Fruit fly (Drosophila melanogaster) whole organism, embryonic: ENCODE results near the gene CG18265.
A peak's percentile ranks its signal among the peaks of the same experiment; 100 is the strongest.

Experiments used
- Atf3 ChIP-seq: fragments of 200-800 bp; sonication (Bioruptor generic); optimal IDR thresholded peaks from 3 replicates; lab custom pipeline; 2016; ENCODE audit warnings: missing biosample characterization, missing genetic modification characterization
- Awh ChIP-seq: fragments of 200-800 bp; sonication (Bioruptor generic); IDR thresholded peaks from 2 replicates; pipeline ENCODE4, ENCODE4 v1.3.6; 2022; ENCODE audit warnings: missing biosample characterization, missing genetic modification characterization
- Bdp1 ChIP-seq: fragments of 200-800 bp; sonication (Bioruptor generic); optimal IDR thresholded peaks from 3 replicates; lab custom pipeline; 2016; ENCODE audit warnings: missing biosample characterization, missing genetic modification characterization
- Bgb ChIP-seq: fragments of 200-800 bp; sonication (Bioruptor generic); IDR thresholded peaks from 2 replicates; pipeline ENCODE4 v1.3.6; 2022; ENCODE audit warnings: missing biosample characterization, missing genetic modification characterization; ENCODE audit not compliant: partially characterized antibody
- CG11456 ChIP-seq: fragments of 200-800 bp; sonication (Bioruptor generic); IDR thresholded peaks from 3 replicates; pipeline ENCODE4 v1.3.6; 2022; ENCODE audit warnings: missing biosample characterization, missing genetic modification characterization
- CG11723 ChIP-seq: fragments of 200-800 bp; sonication (Bioruptor generic); optimal IDR thresholded peaks from 2 replicates; lab custom pipeline; 2017; ENCODE audit warnings: missing biosample characterization, mild to moderate bottlenecking, missing genetic modification characterization
- CG12219 ChIP-seq: fragments of 200-800 bp; sonication (Bioruptor generic); optimal IDR thresholded peaks from 3 replicates; lab custom pipeline; 2018; ENCODE audit warnings: missing biosample characterization, mild to moderate bottlenecking, missing genetic modification characterization
- CG12391 ChIP-seq: fragments of 200-800 bp; sonication (Bioruptor generic); optimal IDR thresholded peaks from 3 replicates; lab custom pipeline; 2018; ENCODE audit warnings: missing biosample characterization, mild to moderate bottlenecking, missing genetic modification characterization, moderate library complexity
- CG12744 ChIP-seq: fragments of 200-800 bp; sonication (Bioruptor generic); optimal IDR thresholded peaks from 2 replicates; lab custom pipeline; 2016; ENCODE audit warnings: missing biosample characterization, missing genetic modification characterization
- CG13624 ChIP-seq: fragments of 200-800 bp; sonication (Bioruptor generic); optimal IDR thresholded peaks from 2 replicates; lab custom pipeline; 2016; ENCODE audit warnings: missing biosample characterization, missing genetic modification characterization
- CG15514 ChIP-seq: fragments of 200-800 bp; sonication (Bioruptor generic); optimal IDR thresholded peaks from 3 replicates; lab custom pipeline; 2017; ENCODE audit warnings: missing biosample characterization, missing genetic modification characterization, mild to moderate bottlenecking, moderate library complexity, missing genetic modification reagents
- CG1602 ChIP-seq: fragments of 200-800 bp; sonication (Bioruptor generic); optimal IDR thresholded peaks from 3 replicates; lab custom pipeline; 2016; ENCODE audit warnings: missing biosample characterization, missing genetic modification characterization
- CG17361 ChIP-seq: fragments of 200-800 bp; sonication (Bioruptor generic); IDR thresholded peaks from 3 replicates; pipeline ENCODE4 v1.3.6; 2022; ENCODE audit warnings: missing biosample characterization, missing genetic modification characterization
- CG2712 ChIP-seq: fragments of 200-800 bp; optimal IDR thresholded peaks from 3 replicates; lab custom pipeline; 2019; ENCODE audit warnings: missing biosample characterization, mild to moderate bottlenecking, missing genetic modification characterization, moderate library complexity
- CG31365 ChIP-seq: fragments of 200-800 bp; sonication (Bioruptor generic); optimal IDR thresholded peaks from 2 replicates; lab custom pipeline; 2018; ENCODE audit warnings: missing biosample characterization, mild to moderate bottlenecking, missing genetic modification characterization
- CG3163 ChIP-seq: fragments of 200-800 bp; sonication (Bioruptor generic); optimal IDR thresholded peaks from 3 replicates; lab custom pipeline; 2016; ENCODE audit warnings: missing biosample characterization, missing genetic modification characterization
- CG34224 ChIP-seq: fragments of 200-800 bp; sonication (Bioruptor generic); IDR thresholded peaks from 3 replicates; pipeline ENCODE4 v1.3.6; 2022; ENCODE audit warnings: missing biosample characterization, missing genetic modification characterization; ENCODE audit not compliant: partially characterized antibody
- CG8478 ChIP-seq: fragments of >200 bp; optimal IDR thresholded peaks from 2 replicates; lab custom pipeline; 2018
- CHES-1-like ChIP-seq: fragments of 200-800 bp; sonication (Bioruptor generic); optimal IDR thresholded peaks from 2 replicates; lab custom pipeline; 2016; ENCODE audit warnings: missing biosample characterization, missing genetic modification characterization
- CkIIα-i1 ChIP-seq: fragments of 200-800 bp; sonication (Bioruptor generic); IDR thresholded peaks from 2 replicates; pipeline ENCODE4 v1.3.6; 2022; ENCODE audit warnings: missing biosample characterization, missing genetic modification characterization
- Dll ChIP-seq: fragments of 200-800 bp; sonication (Bioruptor generic); IDR thresholded peaks from 4 replicates; pipeline ENCODE4 v1.3.6; 2022; ENCODE audit warnings: missing biosample characterization, missing genetic modification characterization; ENCODE audit not compliant: partially characterized antibody
- Doc3 ChIP-seq: fragments of 200-800 bp; sonication (Bioruptor generic); IDR thresholded peaks from 3 replicates; pipeline ENCODE4 v1.3.6; 2022; ENCODE audit warnings: missing biosample characterization, missing genetic modification characterization; ENCODE audit not compliant: partially characterized antibody
- Gsc ChIP-seq: fragments of 200-800 bp; sonication (Bioruptor generic); IDR thresholded peaks from 2 replicates; pipeline ENCODE4 v1.3.6; 2022; ENCODE audit warnings: missing biosample characterization, missing genetic modification characterization
- Hand ChIP-seq: fragments of 200-800 bp; sonication (Bioruptor generic); optimal IDR thresholded peaks from 2 replicates; lab custom pipeline; 2017; ENCODE audit warnings: mild to moderate bottlenecking, missing biosample characterization, missing genetic modification reagents, missing genetic modification characterization
- Hr78 ChIP-seq, 2 experiments: fragments of 200-800 bp in 1 of 2; fragments of >200 bp in 1 of 2; sonication (Bioruptor generic) in 1 of 2; optimal IDR thresholded peaks; 2 replicates each; lab custom pipeline; 2017 to 2019; ENCODE audit warnings: missing biosample characterization in 2 of 2, missing genetic modification characterization in 2 of 2, mild to moderate bottlenecking in 1 of 2, moderate library complexity in 1 of 2
- Max ChIP-seq: fragments of 200-800 bp; sonication (Bioruptor generic); optimal IDR thresholded peaks from 2 replicates; lab custom pipeline; 2016; ENCODE audit warnings: missing biosample characterization, mild to moderate bottlenecking, missing genetic modification characterization
- Side ChIP-seq: fragments of 200-800 bp; sonication (Bioruptor generic); optimal IDR thresholded peaks from 2 replicates; lab custom pipeline; 2016; ENCODE audit warnings: missing biosample characterization, missing genetic modification characterization
- Sry-δ ChIP-seq: fragments of 200-800 bp; sonication (Bioruptor generic); optimal IDR thresholded peaks from 2 replicates; lab custom pipeline; 2016; ENCODE audit warnings: missing biosample characterization, missing genetic modification characterization
- Stat92E ChIP-seq, 3 experiments: fragments of >200 bp in 2 of 3; fragments of 200-800 bp in 1 of 3; sonication (Bioruptor generic) in 1 of 3; optimal IDR thresholded peaks; 2 replicates each; lab custom pipeline; 2017 to 2019; ENCODE audit warnings: missing biosample characterization in 3 of 3, missing genetic modification characterization in 3 of 3, mild to moderate bottlenecking in 1 of 3, moderate library complexity in 1 of 3
- ab ChIP-seq: fragments of 200-800 bp; sonication (Bioruptor generic); optimal IDR thresholded peaks from 2 replicates; lab custom pipeline; 2016; ENCODE audit warnings: missing biosample characterization, missing genetic modification characterization
- bab2 ChIP-seq: fragments of 200-800 bp; sonication (Bioruptor generic); optimal IDR thresholded peaks from 2 replicates; lab custom pipeline; 2016; ENCODE audit warnings: missing biosample characterization, missing genetic modification characterization
- btn ChIP-seq: fragments of 200-800 bp; sonication (Bioruptor generic); optimal IDR thresholded peaks from 2 replicates; lab custom pipeline; 2016; ENCODE audit warnings: missing biosample characterization, missing genetic modification characterization
- chinmo ChIP-seq: fragments of 200-800 bp; sonication (Bioruptor generic); IDR thresholded peaks from 4 replicates; pipeline ENCODE4 v1.3.6; 2022; ENCODE audit warnings: missing biosample characterization, missing genetic modification characterization; ENCODE audit not compliant: partially characterized antibody
- cwo ChIP-seq: fragments of 200-800 bp; sonication (Bioruptor generic); optimal IDR thresholded peaks from 3 replicates; lab custom pipeline; 2017; ENCODE audit warnings: missing biosample characterization, missing genetic modification characterization, mild to moderate bottlenecking, moderate library complexity, missing genetic modification reagents
- dati ChIP-seq: fragments of 200-800 bp; sonication (Bioruptor generic); IDR thresholded peaks from 2 replicates; pipeline ENCODE4 v1.3.6; 2022; ENCODE audit warnings: missing biosample characterization, missing genetic modification characterization
- emc ChIP-seq: fragments of 200-800 bp; sonication (Bioruptor generic); optimal IDR thresholded peaks from 2 replicates; lab custom pipeline; 2016; ENCODE audit warnings: missing biosample characterization, missing genetic modification characterization
- fd96Cb ChIP-seq: fragments of 200-800 bp; sonication (Bioruptor generic); optimal IDR thresholded peaks from 2 replicates; lab custom pipeline; 2018; ENCODE audit warnings: missing biosample characterization, mild to moderate bottlenecking, missing genetic modification characterization, moderate library complexity
- gcm2 ChIP-seq: fragments of 200-800 bp; sonication (Bioruptor generic); optimal IDR thresholded peaks from 2 replicates; lab custom pipeline; 2016; ENCODE audit warnings: missing biosample characterization, missing genetic modification characterization
- ken ChIP-seq: fragments of 200-800 bp; sonication (Bioruptor generic); IDR thresholded peaks from 3 replicates; pipeline ENCODE4 v1.3.6; 2022; ENCODE audit warnings: missing biosample characterization, missing genetic modification characterization
- luna ChIP-seq: fragments of 200-800 bp; sonication (Bioruptor generic); optimal IDR thresholded peaks from 2 replicates; lab custom pipeline; 2016; ENCODE audit warnings: missing biosample characterization, missing genetic modification characterization
- onecut ChIP-seq: fragments of 200-800 bp; sonication (Bioruptor generic); IDR thresholded peaks from 2 replicates; pipeline ENCODE4 v1.3.6; 2022; ENCODE audit warnings: missing biosample characterization, missing genetic modification characterization
- otp ChIP-seq: fragments of 200-800 bp; sonication (Bioruptor generic); IDR thresholded peaks from 3 replicates; pipeline ENCODE4, ENCODE4 v1.3.6; 2022; ENCODE audit warnings: missing biosample characterization, missing genetic modification characterization
- scrt ChIP-seq: fragments of 200-800 bp; sonication (Bioruptor generic); optimal IDR thresholded peaks from 2 replicates; lab custom pipeline; 2018; ENCODE audit warnings: missing biosample characterization, mild to moderate bottlenecking, missing genetic modification characterization, moderate library complexity
- sqz ChIP-seq: fragments of 200-800 bp; sonication (Bioruptor generic); optimal IDR thresholded peaks from 3 replicates; lab custom pipeline; 2018; ENCODE audit warnings: missing biosample characterization, mild to moderate bottlenecking, missing genetic modification characterization
- tin ChIP-seq: fragments of 200-800 bp; sonication (Bioruptor generic); optimal IDR thresholded peaks from 3 replicates; lab custom pipeline; 2016; ENCODE audit warnings: missing biosample characterization, missing genetic modification characterization
- tll ChIP-seq, 2 experiments: fragments of 200-800 bp in 1 of 2; fragments of >200 bp in 1 of 2; sonication (Bioruptor generic) in 1 of 2; optimal IDR thresholded peaks; 2 replicates each; lab custom pipeline; 2017 to 2019; ENCODE audit warnings: missing biosample characterization in 2 of 2, missing genetic modification characterization in 2 of 2, mild to moderate bottlenecking in 1 of 2, moderate library complexity in 1 of 2
- tx ChIP-seq: fragments of 200-800 bp; sonication (Bioruptor generic); optimal IDR thresholded peaks from 2 replicates; lab custom pipeline; 2016; ENCODE audit warnings: missing biosample characterization, missing genetic modification characterization
- unc-4 ChIP-seq: fragments of 200-800 bp; sonication (Bioruptor generic); IDR thresholded peaks from 2 replicates; pipeline ENCODE4 v1.3.6; 2022; ENCODE audit warnings: missing biosample characterization, missing genetic modification characterization; ENCODE audit not compliant: partially characterized antibody
- zen ChIP-seq: fragments of 200-800 bp; sonication (Bioruptor generic); optimal IDR thresholded peaks from 3 replicates; lab custom pipeline; 2018; ENCODE audit warnings: missing biosample characterization, mild to moderate bottlenecking, missing genetic modification characterization, moderate library complexity

CG18265 gene

DNA sequence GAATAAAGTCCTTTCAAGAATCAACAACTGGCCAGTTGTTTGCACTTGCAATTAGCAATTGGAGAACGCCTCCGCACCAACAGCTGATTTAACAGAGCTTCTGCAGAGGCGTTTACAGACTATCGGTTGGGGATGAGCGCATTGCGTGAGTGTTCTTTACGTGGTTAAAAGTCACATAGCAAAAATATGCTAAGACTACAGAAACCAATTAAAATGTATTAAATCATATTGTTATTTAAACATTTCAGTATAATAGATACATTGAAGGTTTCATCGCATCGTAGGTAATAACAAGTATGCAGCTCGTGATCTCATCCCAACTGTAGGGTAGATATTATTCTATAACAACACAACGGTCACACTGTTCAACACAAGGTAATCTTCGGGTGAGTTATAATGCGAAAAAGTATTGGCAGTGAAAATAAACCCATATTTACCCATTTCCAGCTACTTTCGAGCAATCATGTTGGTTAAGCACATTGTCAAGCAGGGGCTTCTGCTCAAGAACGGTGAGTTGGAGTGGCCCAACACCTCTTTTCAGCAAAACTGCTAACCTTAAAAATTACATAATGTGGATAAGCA, 14.0 kb upstream of the CG18265 start, which contains the start of the genes Sec3 and COX7B (continued):
- peak; percentile 22 for TF ChIP-seq CG11723 (GFP tag; lab: Kevin White, UChicago)
- TF ChIP-seq ken (GFP tag; lab: Robert Waterston, UW): no peak
- no peak for TF ChIP-seq Gsc (GFP tag; lab: Robert Waterston, UW)
- peak; percentile 75 for TF ChIP-seq CG2712 (tag; lab: Kevin White, UChicago)
- peak; percentile 80 for TF ChIP-seq CG12391 (tag; lab: Kevin White, UChicago)
- no peak for TF ChIP-seq luna (GFP tag; lab: Kevin White, UChicago)
- peak; percentile 93 for TF ChIP-seq CG34224
- peak; percentile 14 for TF ChIP-seq gcm2 (GFP tag; lab: Kevin White, UChicago)
- peak; percentile 60 for TF ChIP-seq CG12744 (GFP tag; lab: Kevin White, UChicago)
- peak; percentile 10 for TF ChIP-seq btn
- no peak for TF ChIP-seq dati (GFP tag; lab: Robert Waterston, UW)
- peak; percentile 89 for TF ChIP-seq Bgb (GFP tag; lab: Robert Waterston, UW)
- peak; percentile 8 for TF ChIP-seq CG12219 (GFP tag; lab: Kevin White, UChicago)
- no peak for TF ChIP-seq ab (GFP tag; lab: Kevin White, UChicago)
- TF ChIP-seq cwo (GFP tag; lab: Kevin White, UChicago): peak; percentile 25
- no peak for TF ChIP-seq CkIIα-i1 (GFP tag; lab: Robert Waterston, UW)
- TF ChIP-seq Hand (GFP tag; lab: Kevin White, UChicago): no peak
- TF ChIP-seq Hr78 (GFP tag; optimal IDR thresholded peaks at IDR 0.05; lab: Kevin White, UChicago): no peak
- TF ChIP-seq zen (tag; lab: Kevin White, UChicago): peak; percentile 76
- TF ChIP-seq Doc3 (GFP tag; lab: Robert Waterston, UW): peak; percentile 96
- peak; percentile 35 to 65 for TF ChIP-seq tll (GFP tag; optimal IDR thresholded peaks at IDR 0.05; lab: Kevin White, UChicago)
- peak; percentile 76 for TF ChIP-seq Max (GFP tag; lab: Kevin White, UChicago)
- TF ChIP-seq bab2 (GFP tag; lab: Kevin White, UChicago): peak; percentile 60
- TF ChIP-seq chinmo (GFP tag; lab: Robert Waterston, UW): peak; percentile 76; the same call in 2 of the 4 replicates
- TF ChIP-seq onecut (GFP tag; lab: Robert Waterston, UW): peak; percentile 11; the same call in 1 of the 2 replicates
- TF ChIP-seq CG8478: no peak
- peak; percentile 95 for TF ChIP-seq unc-4
- peak; percentile 47 for TF ChIP-seq tx
- no peak for TF ChIP-seq CG11456 (GFP tag; lab: Robert Waterston, UW)
- TF ChIP-seq CG31365 (tag; lab: Kevin White, UChicago): no peak
- TF ChIP-seq scrt: peak; percentile 63
- TF ChIP-seq sqz (GFP tag; lab: Kevin White, UChicago): no peak
- TF ChIP-seq emc (GFP tag; lab: Kevin White, UChicago): peak; percentile 5
- TF ChIP-seq tin (GFP tag; lab: Kevin White, UChicago): peak; percentile 74
- peak; percentile 56; the same call in 1 of the 3 replicates for TF ChIP-seq otp (GFP tag; lab: Robert Waterston, UW)
- no peak for TF ChIP-seq Awh (GFP tag; lab: Robert Waterston, UW)
- TF ChIP-seq Dll (GFP tag; lab: Robert Waterston, UW): peak; percentile 97
- TF ChIP-seq Bdp1 (GFP tag; lab: Kevin White, UChicago): peak; percentile 46
- TF ChIP-seq CG1602 (GFP tag; lab: Kevin White, UChicago): peak; percentile 58
- TF ChIP-seq Sry-δ: peak; percentile 88
- peak; percentile 22 for TF ChIP-seq fd96Cb (tag; lab: Kevin White, UChicago)
- TF ChIP-seq CG17361 (GFP tag; lab: Robert Waterston, UW): peak; percentile 72; the same call in 2 of the 3 replicates
- peak; percentile 38 for TF ChIP-seq CHES-1-like (GFP tag; lab: Kevin White, UChicago)
- TF ChIP-seq Atf3 (GFP tag; lab: Kevin White, UChicago): peak; percentile 66
- TF ChIP-seq CG15514: peak; percentile 70
- no peak for TF ChIP-seq CG3163 (GFP tag; lab: Kevin White, UChicago)
- TF ChIP-seq Stat92E (GFP tag; optimal IDR thresholded peaks at IDR 0.05; lab: Kevin White, UChicago): peak in 1 of 3 experiments; percentile 64
- peak; percentile 71 for TF ChIP-seq CG13624
- TF ChIP-seq Side (GFP tag; lab: Kevin White, UChicago): peak; percentile 34
